Fruit fly (Drosophila melanogaster) whole organism, larva: ENCODE data around the gene CG14270.

ENCODE experiments used
- noc ChIP-seq: fragments of 200-800 bp; sonication (Bioruptor generic); optimal IDR thresholded peaks from 3 replicates; lab custom pipeline; 2019; ENCODE audit warnings: missing biosample characterization, mild to moderate bottlenecking, missing genetic modification characterization, moderate library complexity

Gene CG14270

DNA sequence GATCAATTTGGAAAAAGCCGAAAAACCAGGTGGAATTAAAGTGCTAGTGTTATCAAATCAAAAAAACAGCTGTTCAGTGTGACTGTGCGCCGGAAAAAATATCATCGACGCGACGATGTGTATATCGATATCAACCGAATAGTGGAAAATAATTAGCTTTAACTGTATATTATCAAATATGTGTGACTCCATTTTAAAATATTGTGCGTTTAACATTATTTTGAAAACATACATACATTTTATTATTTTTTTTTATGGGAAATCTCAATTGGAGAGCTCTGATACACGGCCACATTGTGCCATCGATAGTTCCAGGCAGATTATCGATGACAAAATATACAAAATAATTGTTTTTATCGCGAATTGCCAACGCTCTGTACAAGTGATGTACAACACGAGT, at the start of gene CG14270, which contains the start of gene CG10803:
Gene CG14270 (minus strand): TSS at position 75 of the 400 bp plus-strand sequence.
Gene CG10803 (plus strand): TSS at position 347 of the 400 bp plus-strand sequence.
- no peak for TF ChIP-seq noc (tag; lab: Kevin White, UChicago)

DNA sequence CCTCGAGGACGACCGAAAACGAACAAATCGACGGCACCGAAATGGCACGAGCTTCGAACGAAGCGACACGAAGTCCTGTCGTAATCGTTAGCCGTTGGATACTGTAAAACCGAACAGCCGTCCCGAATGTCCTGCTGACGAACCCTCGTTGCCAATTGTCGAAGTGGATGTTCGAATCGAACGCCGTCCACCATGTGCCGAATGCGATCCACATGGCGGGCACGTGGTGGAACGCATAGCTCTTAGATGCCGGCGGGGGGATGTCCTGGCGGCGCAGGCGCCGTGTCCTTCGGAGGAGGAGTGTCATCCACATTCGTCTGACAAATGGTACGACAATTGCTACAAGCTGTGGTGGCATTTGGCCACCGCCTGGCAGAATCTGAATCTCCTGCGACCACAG, 45.5 kb upstream of the CG14270 start:
- TF ChIP-seq noc (tag; lab: Kevin White, UChicago) = no peak

DNA sequence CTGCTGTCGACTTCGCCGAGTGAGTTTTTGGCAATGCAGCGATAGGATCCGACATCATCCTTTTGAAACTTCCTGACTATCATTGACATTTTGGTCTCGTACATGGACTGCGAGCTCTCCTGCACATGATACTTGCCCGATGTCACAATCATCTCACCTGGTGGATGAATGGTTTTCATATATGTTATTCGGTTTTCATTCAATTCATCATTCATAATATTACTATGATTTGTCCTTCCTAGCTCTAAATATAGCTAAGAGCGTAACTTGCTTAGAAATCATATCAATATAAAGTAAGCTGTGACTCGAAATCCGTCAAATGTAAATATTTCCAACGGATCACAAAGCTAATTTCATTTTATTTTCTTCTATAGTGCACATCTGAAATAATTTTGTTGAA, 28.8 kb upstream of the CG14270 start, which contains the start of gene CG13021:
Gene CG13021 (plus strand): TSS at position 301 of the 400 bp plus-strand sequence.
- TF ChIP-seq noc (tag; lab: Kevin White, UChicago) = no peak

DNA sequence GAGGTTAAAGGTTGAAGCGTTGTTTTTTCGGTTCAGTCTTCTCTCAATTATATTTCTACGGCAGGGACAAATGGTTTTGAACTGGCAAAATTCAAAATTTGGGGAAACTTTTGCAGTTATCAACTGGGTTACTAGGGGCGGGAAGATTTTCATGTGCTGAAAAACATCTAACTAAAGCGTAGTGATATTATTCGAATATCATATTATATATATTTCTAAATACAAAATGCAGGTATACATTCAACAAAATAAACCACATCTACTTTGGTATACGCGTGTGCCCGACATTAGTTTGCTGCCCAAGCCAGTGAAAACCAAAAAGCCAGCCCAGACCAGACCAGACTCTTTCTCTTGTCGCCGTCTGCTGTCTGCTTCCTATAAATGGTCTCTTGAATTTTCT, 19.6 kb upstream of the CG14270 start, which contains the start of gene Gas8:
Gene Gas8 (minus strand): TSS at position 101 of the 400 bp plus-strand sequence.
- TF ChIP-seq noc (tag; lab: Kevin White, UChicago) = no peak

DNA sequence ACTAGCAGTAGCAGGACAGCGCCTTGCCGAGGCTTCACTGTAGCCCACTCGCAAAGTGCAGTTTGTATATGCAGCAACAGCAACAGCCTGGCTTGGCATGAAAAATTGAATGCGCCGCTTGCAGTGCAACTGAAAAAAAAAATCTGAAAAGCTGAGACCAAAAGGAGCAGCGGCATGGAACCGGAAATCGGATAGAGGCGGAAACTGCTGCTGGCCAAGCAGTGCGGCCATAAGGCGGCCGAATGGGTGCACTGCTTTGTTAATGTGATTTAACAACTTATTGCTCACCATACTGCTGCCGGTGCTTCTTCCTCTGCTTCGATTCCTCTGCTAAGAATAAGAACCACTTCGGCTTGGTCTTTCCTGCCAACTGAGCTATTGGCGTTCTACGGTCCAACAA, 19.1 kb upstream of the CG14270 start:
- no peak for TF ChIP-seq noc (tag; lab: Kevin White, UChicago)

DNA sequence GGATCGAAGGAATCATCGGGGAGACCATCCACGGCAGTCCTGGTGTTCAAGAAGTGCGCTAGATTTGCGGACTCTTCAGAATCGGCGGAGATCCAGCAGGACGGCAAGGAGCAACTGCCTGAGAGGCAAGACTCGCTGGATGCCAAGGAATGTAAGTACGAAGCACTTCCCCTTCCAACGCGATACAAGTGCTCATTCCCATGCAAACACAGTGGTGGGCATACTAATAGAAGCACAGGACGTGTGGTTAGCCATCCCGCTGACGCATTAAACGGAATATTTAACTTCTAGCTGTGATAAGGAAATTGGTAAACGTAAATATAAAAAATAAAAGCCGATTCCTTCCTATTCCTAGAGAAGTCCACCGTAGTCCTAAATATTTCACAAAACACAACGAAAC, 693 bp upstream of the CG14270 start:
- no peak for TF ChIP-seq noc (tag; lab: Kevin White, UChicago)

DNA sequence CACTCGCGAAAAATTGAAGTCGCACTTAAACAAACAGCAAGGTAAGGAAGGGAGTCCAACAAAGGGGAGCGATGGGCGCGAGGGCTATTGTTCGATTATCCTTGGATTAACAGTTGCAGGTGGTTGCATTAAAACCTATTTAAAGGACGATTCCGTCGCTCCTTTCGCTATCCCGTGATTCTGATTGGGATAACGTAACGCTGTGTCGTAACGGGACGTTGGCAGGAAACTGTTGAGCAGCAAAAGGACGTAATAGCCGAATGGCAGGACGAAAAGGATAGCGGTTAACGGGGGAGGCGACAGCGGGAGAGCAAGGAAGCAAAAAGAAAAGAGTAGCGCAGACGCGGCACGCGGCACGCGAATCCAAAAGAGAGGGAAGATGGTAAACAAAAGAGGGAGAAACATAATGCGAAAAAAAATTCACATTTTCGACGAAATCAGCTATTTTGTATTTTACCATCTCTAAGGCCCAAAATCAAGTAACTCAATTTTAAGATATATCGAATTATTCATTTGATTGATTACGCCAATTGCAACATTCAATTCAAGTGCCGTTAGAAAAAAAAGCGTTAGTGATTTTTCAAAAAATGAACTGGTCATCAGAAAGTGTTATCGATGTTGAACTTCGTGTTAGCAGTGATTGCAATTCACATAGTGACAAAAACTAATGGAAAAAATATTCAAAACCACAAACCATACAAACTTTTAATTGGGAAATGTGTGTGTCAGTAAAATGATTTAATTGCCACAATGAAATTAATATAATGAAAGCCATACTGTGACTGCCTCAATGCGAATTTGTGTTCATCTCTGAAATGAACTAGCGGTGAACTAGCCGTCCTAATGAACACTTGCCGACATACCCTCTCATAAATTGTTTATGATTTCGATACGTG, 2.8 kb downstream of the CG14270 start, which contains the start of the genes CG10804 and CG10802:
Gene CG10804 (minus strand): TSS at position 204 of the 896 bp plus-strand sequence.
Gene CG10802 (plus strand): TSS at position 847 of the 896 bp plus-strand sequence.
- peak; percentile 56 for TF ChIP-seq noc (tag; lab: Kevin White, UChicago)

DNA sequence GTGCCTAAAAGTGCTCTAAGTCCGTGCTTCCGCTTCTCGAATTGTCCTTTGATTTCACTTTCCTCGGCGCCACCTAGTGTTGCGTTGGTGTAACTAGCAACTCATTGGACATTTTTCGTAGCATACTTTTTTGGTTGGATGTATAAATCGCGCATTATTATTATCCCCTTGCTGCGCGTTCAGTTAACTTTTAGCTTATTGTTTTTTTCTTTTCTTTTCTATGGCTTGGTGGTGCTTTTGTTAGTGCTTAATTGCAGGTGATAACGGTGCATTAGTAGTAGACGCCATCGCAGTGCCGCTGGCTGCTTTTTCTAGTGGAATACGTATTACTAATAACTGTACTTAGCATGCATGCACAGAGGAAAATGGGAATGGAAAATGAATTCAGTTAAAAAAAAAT, 4.1 kb downstream of the CG14270 start:
- TF ChIP-seq noc (tag; lab: Kevin White, UChicago) = no peak

DNA sequence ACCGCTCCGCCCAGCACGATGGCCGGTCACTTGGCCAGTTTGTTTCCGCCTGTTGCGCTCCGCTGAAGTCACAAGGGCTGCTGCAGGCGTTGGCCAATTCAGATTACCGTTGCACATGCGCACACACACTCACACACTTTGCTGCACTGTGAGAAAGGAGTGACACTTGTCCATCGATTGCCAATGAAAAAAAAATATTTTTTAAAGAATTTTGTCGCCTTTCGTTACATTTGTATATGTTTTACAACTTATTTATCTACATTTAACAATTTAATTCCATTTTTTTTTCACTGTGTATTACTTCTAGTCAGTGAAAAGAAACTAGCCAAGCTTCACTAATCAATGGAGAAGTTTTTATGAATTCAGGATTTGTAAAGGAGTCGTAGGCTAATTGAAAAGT, 9.2 kb downstream of the CG14270 start:
- no peak for TF ChIP-seq noc (tag; lab: Kevin White, UChicago)

DNA sequence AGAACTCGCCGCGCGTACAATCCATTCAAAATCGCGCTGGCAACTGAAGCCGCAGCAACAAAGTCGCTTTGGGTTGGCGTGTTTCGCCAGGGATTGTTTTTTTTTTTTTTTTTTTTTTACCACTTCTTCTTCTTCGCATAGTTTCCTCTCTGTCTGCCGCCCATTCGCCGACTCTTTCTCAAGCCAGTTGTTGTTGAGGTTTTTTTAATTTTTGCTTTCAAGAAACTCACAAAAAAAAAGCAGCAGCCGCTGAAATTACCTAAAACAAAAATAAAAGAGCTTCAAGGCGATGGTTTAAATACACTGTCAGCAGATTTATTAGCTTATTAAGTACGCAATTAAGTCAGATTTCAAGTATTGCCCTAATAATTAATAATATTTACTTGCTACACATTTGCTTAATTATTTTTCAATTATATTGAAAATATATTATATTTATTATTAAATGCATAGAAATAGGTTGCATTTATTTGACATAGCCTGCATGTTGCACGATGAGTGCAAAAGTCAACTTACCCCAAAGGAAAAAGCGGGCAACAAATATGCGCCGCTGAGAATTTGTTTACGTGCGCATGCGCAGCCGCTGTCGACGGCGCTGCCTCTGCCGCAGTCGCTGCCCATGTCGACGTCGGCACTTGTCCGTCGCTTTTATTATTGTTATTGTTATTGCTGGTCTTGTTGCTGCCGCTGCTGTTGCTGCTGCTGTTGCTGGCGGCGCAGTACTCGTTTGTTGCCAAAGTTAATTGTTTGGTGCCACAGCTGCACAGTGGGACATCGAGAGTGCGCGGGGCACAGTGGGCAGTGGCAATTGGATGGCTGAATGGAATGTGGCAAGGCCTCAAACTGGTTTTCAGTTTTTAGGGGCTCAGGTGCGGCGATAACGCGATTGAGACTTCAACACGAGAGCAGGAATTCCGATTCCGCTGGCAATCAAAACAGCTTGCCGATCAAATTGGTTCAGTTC, 10.4 kb downstream of the CG14270 start, which contains the start of gene CG12206:
Gene CG12206 (minus strand): TSS at position 49 of the 964 bp plus-strand sequence.
- TF ChIP-seq noc (tag; lab: Kevin White, UChicago) = peak; percentile 84

DNA sequence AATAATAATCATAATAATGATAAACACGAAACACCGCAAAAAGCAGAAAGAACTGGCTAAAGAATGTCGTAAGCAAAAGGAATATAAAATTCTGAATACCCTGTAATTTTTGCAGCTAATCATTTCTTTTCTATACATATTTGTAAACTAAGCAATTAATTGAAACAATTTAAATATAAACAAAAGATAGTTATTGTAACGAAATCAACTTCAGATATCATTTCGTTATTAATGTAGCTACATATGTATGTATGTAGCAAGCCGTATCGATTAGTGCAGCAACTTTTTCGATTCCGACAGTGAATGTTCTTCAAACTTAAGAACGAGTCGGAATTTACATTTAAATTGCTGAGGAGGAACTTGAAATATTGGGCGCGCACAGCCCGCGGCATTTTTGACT, 11.5 kb downstream of the CG14270 start:
- TF ChIP-seq noc (tag; lab: Kevin White, UChicago) = peak; percentile 17

DNA sequence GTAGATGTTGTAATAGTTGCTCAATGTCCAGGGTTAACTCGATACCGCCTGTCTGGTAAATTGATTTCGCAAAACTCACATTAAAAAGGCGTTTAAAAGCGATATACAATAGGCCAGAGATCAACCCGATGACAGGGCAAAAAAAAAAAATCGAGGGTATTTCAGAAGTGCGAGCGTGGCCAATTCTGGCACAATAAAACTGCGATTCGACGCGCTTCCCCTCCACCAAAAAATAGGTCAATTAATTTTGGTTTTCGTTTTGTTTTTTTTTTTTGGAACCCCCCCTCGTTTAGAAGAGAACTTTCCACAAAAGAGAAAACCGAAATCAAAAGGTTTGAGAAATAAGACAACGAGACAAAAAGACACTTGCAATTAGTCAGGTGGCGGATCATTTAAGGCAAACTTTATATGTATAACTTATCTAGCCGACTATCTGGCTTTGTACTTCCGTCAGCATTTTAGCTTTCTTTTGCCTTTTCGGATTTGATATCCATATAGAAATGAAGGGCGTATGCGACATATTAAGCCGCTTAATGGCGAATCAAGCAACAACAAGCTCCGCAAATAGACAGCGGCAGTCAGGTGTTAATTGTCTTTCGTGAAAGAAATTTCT, 14.6 kb downstream of the CG14270 start:
- no peak for TF ChIP-seq noc (tag; lab: Kevin White, UChicago)

DNA sequence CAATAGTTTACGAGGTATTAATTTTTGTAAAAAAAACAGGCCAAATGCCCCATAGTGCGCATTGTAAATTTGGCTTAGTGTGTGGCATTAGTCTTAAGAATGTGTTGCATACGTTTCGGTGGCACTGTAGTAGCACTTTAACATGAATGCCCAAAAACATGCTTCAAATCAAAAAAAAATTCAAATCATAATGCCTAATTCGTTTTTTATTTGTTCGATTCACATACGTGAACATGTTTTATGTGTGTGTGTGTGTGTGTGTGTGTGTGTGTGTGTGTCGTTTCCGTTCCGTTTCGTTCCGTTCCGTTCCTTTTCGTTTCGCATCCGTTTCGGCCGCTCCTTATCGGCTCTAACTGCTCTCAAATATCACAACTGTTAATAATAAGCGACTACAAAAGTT, 19.6 kb downstream of the CG14270 start:
- no peak for TF ChIP-seq noc (tag; lab: Kevin White, UChicago)

DNA sequence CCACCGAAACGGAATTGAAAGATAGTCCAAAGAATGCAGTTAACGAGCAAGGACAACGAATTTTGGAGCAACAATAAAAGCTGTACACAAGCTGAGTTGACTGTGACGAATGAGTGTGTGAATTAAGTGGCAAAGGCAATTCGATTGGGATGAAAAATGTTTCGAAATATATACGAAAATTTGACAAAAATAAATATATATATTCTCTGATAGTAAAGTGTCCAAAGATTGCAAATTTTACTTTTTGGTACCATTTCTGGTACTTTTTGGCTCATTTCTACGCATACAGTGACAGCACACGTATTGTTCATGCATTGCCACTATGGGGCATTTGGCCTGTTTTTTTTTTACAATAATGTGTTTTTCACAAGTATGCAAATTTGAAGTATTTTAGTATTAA, 21.2 kb downstream of the CG14270 start, which contains the start of gene CG16781:
Gene CG16781 (minus strand): TSS at position 101 of the 400 bp plus-strand sequence.
- TF ChIP-seq noc (tag; lab: Kevin White, UChicago) = no peak

DNA sequence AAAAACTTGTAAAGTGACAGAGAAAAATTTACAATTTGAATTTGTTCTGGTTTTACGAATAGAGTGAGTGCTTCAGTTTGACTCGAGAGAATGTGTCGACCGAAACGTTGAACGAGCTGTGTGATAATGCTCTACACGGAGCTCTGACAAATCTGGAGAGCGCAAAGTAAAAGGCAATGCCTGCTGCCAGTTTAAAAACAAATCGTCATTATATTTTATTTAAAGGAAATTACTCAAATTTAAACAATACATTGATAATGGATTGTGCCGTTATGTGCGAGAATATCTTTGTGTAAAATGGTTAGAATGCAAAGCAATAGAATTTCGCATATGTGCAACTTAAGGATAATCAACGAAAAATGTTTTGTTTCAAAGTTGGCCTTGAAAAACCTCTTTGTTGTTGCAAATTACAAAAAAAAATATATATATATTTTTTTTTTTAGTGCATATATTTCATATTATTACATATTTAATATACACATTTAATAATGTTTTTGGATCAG, 25.0 kb downstream of the CG14270 start, which contains the start of the genes CG16782 and CG10801:
Gene CG16782 (minus strand): TSS at position 101 of the 503 bp plus-strand sequence.
Gene CG10801 (plus strand): TSS at position 453 of the 503 bp plus-strand sequence.
- TF ChIP-seq noc (tag; lab: Kevin White, UChicago) = no peak
